Worm (Caenorhabditis elegans): ENCODE measurements around the gene nape-2.

ce11 chrIV:3755921-3756320 lies 17.2 kb upstream of the nape-2 start, which contains the start of gene best-20:
- no peak for TF ChIP-seq lin-39 (tag; optimal IDR thresholded peaks at IDR 0.05)
- no peak for TF ChIP-seq lin-13 (GFP tag; optimal IDR thresholded peaks at IDR 0.05)
- TF ChIP-seq nhr-77 (tag; optimal IDR thresholded peaks at IDR 0.05) = no peak
- no peak for TF ChIP-seq ZK546.5 (tag; optimal IDR thresholded peaks at IDR 0.05)
- TF ChIP-seq nhr-237 (tag; optimal IDR thresholded peaks at IDR 0.05) = no peak
- no peak for TF ChIP-seq fos-1 (tag; optimal IDR thresholded peaks at IDR 0.05)
- TF ChIP-seq ceh-82 (tag; optimal IDR thresholded peaks at IDR 0.05) = no peak
- no peak for TF ChIP-seq unc-62 (GFP tag; optimal IDR thresholded peaks at IDR 0.05)
- TF ChIP-seq C34F6.9 (tag; optimal IDR thresholded peaks at IDR 0.05) = no peak
- no peak for TF ChIP-seq zag-1 (tag; optimal IDR thresholded peaks at IDR 0.05)
- TF ChIP-seq nhr-6 (tag; optimal IDR thresholded peaks at IDR 0.05) = no peak
- no peak for TF ChIP-seq egl-27 (tag; optimal IDR thresholded peaks at IDR 0.05)
- TF ChIP-seq ama-1 (optimal IDR thresholded peaks at IDR 0.05) = no peak
